Worm (Caenorhabditis elegans) whole organism, midembryonic: ENCODE measurements around the gene Y41C4A.22.
A peak's percentile ranks its signal among the peaks of the same experiment; 100 is the strongest.

Source experiments
- T22C8.4 ChIP-seq: fragments of 200-800 bp; sonication (Bioruptor generic); IDR thresholded peaks from 2 replicates; pipeline ENCODE4 v1.3.6; 2022; ENCODE audit warnings: missing genetic modification characterization, missing compliant biosample characterization
- cog-1 ChIP-seq: sonication (generic microtip); optimal IDR thresholded peaks from 2 replicates; lab custom pipeline; 2016; ENCODE audit warnings: missing genetic modification characterization, missing compliant biosample characterization
- flt-1 ChIP-seq: fragments of 200-800 bp; sonication (Bioruptor generic); IDR thresholded peaks from 2 replicates; pipeline ENCODE4 v1.3.6; 2022; ENCODE audit warnings: missing genetic modification characterization, missing compliant biosample characterization
- klf-2 ChIP-seq: fragments of 200-800 bp; sonication (Bioruptor generic); conservative IDR thresholded peaks from 2 replicates; pipeline ENCODE4 v1.3.6; 2022; ENCODE audit warnings: missing genetic modification reagents, missing genetic modification characterization, missing compliant biosample characterization
- med-1 ChIP-seq: sonication (generic microtip); optimal IDR thresholded peaks from 2 replicates; lab custom pipeline; 2017; ENCODE audit warnings: missing genetic modification characterization, mild to moderate bottlenecking, missing compliant biosample characterization, antibody characterized with exemption, missing genetic modification reagents; ENCODE audit not compliant: insufficient read depth
- ref-1 ChIP-seq: fragments of 200-800 bp; sonication (Bioruptor generic); conservative IDR thresholded peaks from 2 replicates; pipeline ENCODE4 v1.3.6; 2022; ENCODE audit warnings: missing genetic modification reagents, missing genetic modification characterization, missing compliant biosample characterization
- tab-1 ChIP-seq: fragments of 200-800 bp; sonication (Bioruptor generic); IDR thresholded peaks from 2 replicates; pipeline ENCODE4 v1.3.6; 2022; ENCODE audit warnings: missing genetic modification characterization, missing compliant biosample characterization
- ztf-23 ChIP-seq: fragments of 200-800 bp; sonication (Bioruptor generic); IDR thresholded peaks from 2 replicates; pipeline ENCODE4 v1.3.6; 2022; ENCODE audit warnings: missing genetic modification reagents, missing genetic modification characterization, missing compliant biosample characterization
- ztf-29 ChIP-seq: fragments of 200-800 bp; sonication (Bioruptor generic); IDR thresholded peaks from 2 replicates; pipeline ENCODE4 v1.3.6; 2022; ENCODE audit warnings: missing genetic modification reagents, missing genetic modification characterization, missing compliant biosample characterization

Y41C4A.22 gene

ce11 chrIII:11696273-11696672 is 1.2 kb downstream of the Y41C4A.22 start, which contains the start of gene Y41C4A.6:
Gene Y41C4A.6, plus strand, starts transcription at chrIII:11696573.
- TF ChIP-seq tab-1 (GFP tag; lab: Robert Waterston, UW) = no peak
- no peak for TF ChIP-seq flt-1 (GFP tag; lab: Robert Waterston, UW)
- no peak for TF ChIP-seq ref-1 (GFP tag; lab: Robert Waterston, UW)
- TF ChIP-seq med-1 (GFP tag; lab: Kevin White, UChicago) = no peak
- no peak for TF ChIP-seq klf-2
- no peak for TF ChIP-seq T22C8.4
- TF ChIP-seq ztf-29 (GFP tag; lab: Robert Waterston, UW) = no peak
- TF ChIP-seq cog-1 (tag; lab: Kevin White, UChicago) = no peak
- no peak for TF ChIP-seq ztf-23 (GFP tag; lab: Robert Waterston, UW)

DNA sequence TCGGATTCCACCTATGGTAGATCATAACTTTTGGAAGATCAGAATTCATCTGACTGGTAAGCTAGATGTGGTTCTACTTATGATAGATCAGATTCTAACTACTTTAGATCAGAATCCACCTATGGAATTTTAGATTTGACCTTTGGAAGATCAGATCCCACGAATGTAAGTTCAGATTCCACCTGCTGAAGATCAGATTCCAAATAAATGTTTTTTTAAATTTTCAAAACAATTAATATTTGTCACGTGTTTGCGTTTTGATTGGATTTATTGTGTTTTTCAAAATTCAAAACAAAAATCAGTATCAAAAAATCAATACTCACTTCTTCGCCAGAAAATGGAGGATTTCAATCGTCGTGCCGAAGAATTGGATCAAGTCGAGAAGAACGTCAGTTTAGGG is 3.5 kb downstream of the Y41C4A.22 start, which contains the start of gene Y41C4A.7:
Gene Y41C4A.7, plus strand, starts transcription at position 301 of the 400 bp plus-strand sequence.
- no peak for TF ChIP-seq med-1 (GFP tag; lab: Kevin White, UChicago)

- TF ChIP-seq ref-1 (GFP tag; lab: Robert Waterston, UW) (no peak), ztf-29 (GFP tag; lab: Robert Waterston, UW) (no peak), cog-1 (tag; lab: Kevin White, UChicago) (no peak), tab-1 (GFP tag; lab: Robert Waterston, UW) (no peak), T22C8.4 (no peak), flt-1 (GFP tag; lab: Robert Waterston, UW) (no peak), med-1 (GFP tag; lab: Kevin White, UChicago) (no peak), ztf-23 (GFP tag; lab: Robert Waterston, UW) (no peak), klf-2 (no peak)
Observed at ce11 chrIII:11699959-11700358, 4.9 kb downstream of the Y41C4A.22 start, which contains the start of gene pqn-84. Gene pqn-84, plus strand, starts transcription at chrIII:11700259.

ce11 chrIII:11701863-11702262 is 6.8 kb downstream of the Y41C4A.22 start:
- TF ChIP-seq ztf-29 (GFP tag; lab: Robert Waterston, UW) (no peak), T22C8.4 (no peak), med-1 (GFP tag; lab: Kevin White, UChicago) (no peak), flt-1 (GFP tag; lab: Robert Waterston, UW) (no peak), tab-1 (GFP tag; lab: Robert Waterston, UW) (no peak; the same call in 1 of the 2 replicates), ref-1 (GFP tag; lab: Robert Waterston, UW) (no peak), cog-1 (tag; lab: Kevin White, UChicago) (no peak), klf-2 (no peak), ztf-23 (GFP tag; lab: Robert Waterston, UW) (no peak)

DNA sequence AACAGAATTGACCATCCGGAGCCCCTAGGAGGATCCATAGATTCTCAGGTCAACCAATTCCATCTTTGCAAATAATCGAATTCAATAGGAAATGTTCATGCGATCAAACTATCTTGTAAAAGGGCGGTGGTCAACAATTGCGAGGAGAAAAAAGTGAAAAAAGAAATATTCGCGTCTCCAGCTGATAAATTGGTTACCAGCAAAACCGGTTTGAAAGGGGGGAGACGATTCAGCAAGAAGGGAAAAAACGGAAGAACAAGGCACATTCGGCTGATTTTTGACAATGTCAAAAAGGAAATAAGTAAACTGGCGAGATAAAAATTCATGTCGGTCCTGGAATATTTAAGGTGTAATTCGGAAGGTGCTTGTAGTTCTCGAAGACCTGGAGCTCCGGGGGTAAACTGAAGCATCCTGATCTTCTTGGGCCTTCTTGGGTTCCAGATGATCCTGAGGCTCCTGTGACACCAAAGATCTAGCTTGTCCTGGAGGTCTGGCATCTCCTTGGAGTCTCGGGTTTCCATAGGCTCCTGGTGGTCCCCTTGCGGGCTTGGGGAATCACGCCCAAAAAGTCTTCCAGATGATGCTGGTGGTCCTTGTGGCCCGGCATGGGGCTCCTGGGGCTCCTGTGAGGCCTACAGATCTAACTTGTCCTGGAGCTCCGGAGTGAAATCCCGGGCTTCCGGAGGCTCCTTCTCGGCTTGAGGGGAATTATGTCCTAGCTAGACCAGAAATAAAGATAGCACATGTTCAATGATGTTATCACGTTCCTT is 8.1 kb downstream of the Y41C4A.22 start:
- no peak for TF ChIP-seq T22C8.4
- no peak for TF ChIP-seq cog-1 (tag; lab: Kevin White, UChicago)

DNA sequence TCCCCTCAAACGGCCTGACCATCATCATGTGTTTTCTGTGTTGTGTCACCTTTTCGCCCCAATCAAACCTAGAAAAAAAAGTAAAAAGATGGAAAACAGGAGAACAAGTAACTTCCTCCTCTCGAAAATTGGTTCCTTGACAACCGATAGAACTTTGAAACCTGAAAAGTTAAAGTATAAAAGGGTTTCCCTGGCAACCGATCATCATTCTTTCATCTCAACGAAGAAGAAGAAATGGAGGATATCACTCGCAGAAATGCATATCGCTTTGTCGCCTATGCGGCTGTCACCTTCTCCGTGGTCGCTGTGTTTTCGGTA is 8.7 kb downstream of the Y41C4A.22 start, which contains the start of gene col-95:
Gene col-95, plus strand, starts transcription at position 219 of the 318 bp plus-strand sequence.
- TF ChIP-seq T22C8.4 (no peak), ztf-23 (GFP tag; lab: Robert Waterston, UW) (no peak), med-1 (GFP tag; lab: Kevin White, UChicago) (no peak), klf-2 (no peak), ref-1 (GFP tag; lab: Robert Waterston, UW) (no peak), cog-1 (tag; lab: Kevin White, UChicago) (no peak), ztf-29 (GFP tag; lab: Robert Waterston, UW) (no peak), flt-1 (GFP tag; lab: Robert Waterston, UW) (no peak), tab-1 (GFP tag; lab: Robert Waterston, UW) (no peak)

ce11 chrIII:11704377-11704978 is 9.4 kb downstream of the Y41C4A.22 start:
- TF ChIP-seq flt-1 (GFP tag; lab: Robert Waterston, UW) = 0 out of 2 replicates have a peak, but pooled peaks have one; percentile 53
- TF ChIP-seq med-1 (GFP tag; lab: Kevin White, UChicago) = no peak
- no peak for TF ChIP-seq tab-1 (GFP tag; lab: Robert Waterston, UW)
- no peak for TF ChIP-seq ztf-23 (GFP tag; lab: Robert Waterston, UW)
- TF ChIP-seq ztf-29 (GFP tag; lab: Robert Waterston, UW) = no peak
- TF ChIP-seq T22C8.4 = no peak

DNA sequence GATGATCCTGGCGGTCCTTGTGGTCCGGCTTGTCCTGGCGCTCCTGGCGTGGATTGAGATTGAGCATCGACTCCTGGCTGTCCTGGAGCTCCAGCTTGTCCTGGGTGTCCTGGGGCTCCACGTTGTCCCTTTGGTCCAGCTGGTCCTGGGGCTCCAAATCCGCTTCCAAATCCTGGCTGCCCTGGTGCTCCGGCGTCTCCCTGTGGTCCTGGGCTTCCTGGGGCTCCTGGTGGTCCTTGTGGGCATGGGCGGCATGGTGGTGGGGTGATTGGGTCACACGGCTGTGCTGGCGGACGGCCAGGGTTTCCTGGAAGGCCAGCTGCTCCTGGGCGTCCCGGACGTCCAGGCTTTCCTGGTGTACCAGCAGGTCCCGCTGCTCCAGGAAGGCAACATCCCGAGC is 10.9 kb downstream of the Y41C4A.22 start:
- TF ChIP-seq tab-1 (GFP tag; lab: Robert Waterston, UW) = no peak

- no peak for TF ChIP-seq klf-2
- no peak for TF ChIP-seq tab-1 (GFP tag; lab: Robert Waterston, UW)
- TF ChIP-seq med-1 (GFP tag; lab: Kevin White, UChicago) = no peak
- TF ChIP-seq ztf-29 (GFP tag; lab: Robert Waterston, UW) = no peak
- TF ChIP-seq cog-1 (tag; lab: Kevin White, UChicago) = no peak
- TF ChIP-seq flt-1 (GFP tag; lab: Robert Waterston, UW) = no peak
- TF ChIP-seq T22C8.4 = no peak
- no peak for TF ChIP-seq ref-1 (GFP tag; lab: Robert Waterston, UW)
- no peak for TF ChIP-seq ztf-23 (GFP tag; lab: Robert Waterston, UW)
Observed at ce11 chrIII:11706665-11707064, 11.6 kb downstream of the Y41C4A.22 start, which contains the start of gene col-96. Gene col-96, minus strand, starts transcription at chrIII:11706765.

DNA sequence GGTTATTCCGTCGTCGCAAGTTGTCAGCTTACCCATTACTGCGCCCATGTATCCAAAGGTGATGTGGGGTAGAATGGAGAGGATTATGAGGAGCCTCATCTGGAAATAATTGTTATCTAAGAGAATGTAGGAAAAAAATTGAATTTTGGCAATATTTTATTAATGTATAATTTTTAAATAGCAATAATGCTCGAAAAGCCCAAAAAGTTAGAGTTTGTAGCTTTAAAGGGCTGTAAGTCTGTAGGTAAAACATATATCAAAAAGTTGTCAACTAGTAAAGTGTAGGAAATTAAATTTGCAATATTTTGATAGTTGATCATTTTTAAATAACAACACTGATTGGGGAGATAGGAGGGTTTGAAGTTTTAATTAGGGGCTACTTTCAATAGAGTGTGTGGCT is 13.6 kb downstream of the Y41C4A.22 start, which contains the start of gene Y41C4A.8:
Gene Y41C4A.8, minus strand, starts transcription at position 101 of the 400 bp plus-strand sequence.
- no peak for TF ChIP-seq klf-2
- no peak for TF ChIP-seq med-1 (GFP tag; lab: Kevin White, UChicago)
- TF ChIP-seq ztf-29 (GFP tag; lab: Robert Waterston, UW) = no peak
- no peak for TF ChIP-seq ref-1 (GFP tag; lab: Robert Waterston, UW)
- TF ChIP-seq tab-1 (GFP tag; lab: Robert Waterston, UW) = no peak
- TF ChIP-seq flt-1 (GFP tag; lab: Robert Waterston, UW) = no peak
